Fruit fly (Drosophila melanogaster): ENCODE measurements around the gene CG15536.

- TF ChIP-seq eg (GFP tag; IDR thresholded peaks at IDR 0.05): no peak
- TF ChIP-seq CG6854 (GFP tag; optimal IDR thresholded peaks at IDR 0.05): peak; percentile 11
- peak; percentile 37 for TF ChIP-seq Sox14 (GFP tag; optimal IDR thresholded peaks at IDR 0.05)
- TF ChIP-seq acj6 (GFP tag; optimal IDR thresholded peaks at IDR 0.05): no peak
- TF ChIP-seq CG16779 (tag; optimal IDR thresholded peaks at IDR 0.05): no peak
- TF ChIP-seq fkh (GFP tag; optimal IDR thresholded peaks at IDR 0.05): peak; percentile 49
These were observed 41.0 kb upstream of the CG15536 start, which contains the start of gene PH4alphaEFB for dm6 chr3R:30465775-30466494.

Data from whole organism, prepupa.